Fruit fly (Drosophila melanogaster): ENCODE results near the gene CG42857.

The CG42857 gene

DNA sequence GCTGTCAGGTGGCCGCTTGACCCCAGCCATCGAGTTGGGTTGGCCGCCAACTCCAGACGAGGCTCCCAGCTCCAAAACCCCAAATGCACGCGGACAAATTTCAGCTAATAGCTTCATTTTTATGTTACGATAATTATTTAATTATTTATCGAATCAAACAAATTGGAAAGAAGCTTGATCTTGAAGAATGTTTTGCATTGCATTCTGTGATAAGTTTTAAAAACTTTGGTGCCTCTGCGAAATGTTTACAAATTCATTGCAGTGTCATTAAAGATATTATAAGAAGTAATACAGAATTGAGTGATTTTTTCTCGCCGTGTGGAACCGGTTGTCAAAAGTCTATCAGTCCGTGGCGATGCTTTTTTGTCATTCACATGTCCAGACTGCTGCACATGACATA is 49.4 kb upstream of the CG42857 start (continued):
- TF ChIP-seq CG4617 (GFP tag; optimal IDR thresholded peaks at IDR 0.05; ENCODE audit: borderline replicate concordance) (no peak), Ssrp (tag; optimal IDR thresholded peaks at IDR 0.05) (no peak), Bteb2 (GFP tag; optimal IDR thresholded peaks at IDR 0.05) (no peak), Xrp1 (GFP tag; IDR thresholded peaks at IDR 0.05) (peak; percentile 14), Dip3 (GFP tag; optimal IDR thresholded peaks at IDR 0.05) (no peak), CG33213 (GFP tag; optimal IDR thresholded peaks at IDR 0.05) (no peak), wdn (GFP tag; IDR thresholded peaks at IDR 0.05) (no peak), CG7556 (GFP tag; optimal IDR thresholded peaks at IDR 0.05) (peak; percentile 7), CG10209 (GFP tag; optimal IDR thresholded peaks at IDR 0.05) (no peak), CG30403 (GFP tag; optimal IDR thresholded peaks at IDR 0.05) (peak; percentile 38), CG11723 (GFP tag; optimal IDR thresholded peaks at IDR 0.05) (no peak), ken (GFP tag; IDR thresholded peaks at IDR 0.05) (no peak), CG11560 (tag; IDR thresholded peaks at IDR 0.05) (no peak), pfk (GFP tag; optimal IDR thresholded peaks at IDR 0.05) (no peak), CG17912 (GFP tag; optimal IDR thresholded peaks at IDR 0.05) (no peak), pan (optimal IDR thresholded peaks at IDR 0.05) (no peak), pan (GFP tag; optimal IDR thresholded peaks at IDR 0.05 in 1 of 2, IDR thresholded peaks at IDR 0.05 in 1 of 2) (no peak), CG3838 (GFP tag; optimal IDR thresholded peaks at IDR 0.05) (no peak), ap (GFP tag; IDR thresholded peaks at IDR 0.05) (no peak), CG10274 (GFP tag; optimal IDR thresholded peaks at IDR 0.05) (no peak), dpn (GFP tag; optimal IDR thresholded peaks at IDR 0.05) (no peak), prd (optimal IDR thresholded peaks at IDR 0.05) (no peak), prd (GFP tag; IDR thresholded peaks at IDR 0.05) (peak; percentile 11; the same call in 1 of the 3 replicates), Med (GFP tag) (no peak), stc (GFP tag; IDR thresholded peaks at IDR 0.05) (no peak), sob (GFP tag; IDR thresholded peaks at IDR 0.05) (no peak), vnd (GFP tag; IDR thresholded peaks at IDR 0.05; ENCODE audit: partially characterized antibody) (no peak), CG8359 (GFP tag; optimal IDR thresholded peaks at IDR 0.05; ENCODE audit: borderline replicate concordance) (no peak), GATAe (GFP tag; conservative IDR thresholded peaks at IDR 0.05) (no peak), HmgZ (tag; optimal IDR thresholded peaks at IDR 0.05) (no peak), CG14710 (tag; optimal IDR thresholded peaks at IDR 0.05) (no peak), CG10462 (GFP tag; optimal IDR thresholded peaks at IDR 0.05) (no peak), Six4 (GFP tag; optimal IDR thresholded peaks at IDR 0.05) (no peak), CG32767 (GFP tag; IDR thresholded peaks at IDR 0.05) (no peak), schlank (tag; optimal IDR thresholded peaks at IDR 0.05) (no peak), Hr51 (GFP tag; optimal IDR thresholded peaks at IDR 0.05) (peak in 1 of 2 experiments; percentile 34), repo (GFP tag; optimal IDR thresholded peaks at IDR 0.05) (no peak), nom (GFP tag; optimal IDR thresholded peaks at IDR 0.05) (no peak), tna (GFP tag; IDR thresholded peaks at IDR 0.05; ENCODE audit: partially characterized antibody) (no peak), luna (GFP tag; optimal IDR thresholded peaks at IDR 0.05) (no peak), CG1832 (GFP tag; optimal IDR thresholded peaks at IDR 0.05) (no peak), sr (GFP tag; IDR thresholded peaks at IDR 0.05) (no peak), Ptx1 (GFP tag; IDR thresholded peaks at IDR 0.05) (peak; percentile 32; the same call in 1 of the 2 replicates), E2f1 (GFP tag; IDR thresholded peaks at IDR 0.05) (no peak), esg (GFP tag; conservative IDR thresholded peaks at IDR 0.05) (no peak), tap (tag; optimal IDR thresholded peaks at IDR 0.05) (no peak), pum (GFP tag; optimal IDR thresholded peaks at IDR 0.05) (no peak), CG1647 (GFP tag; optimal IDR thresholded peaks at IDR 0.05) (no peak), ewg (GFP tag; optimal IDR thresholded peaks at IDR 0.05) (no peak), CG33557 (GFP tag; optimal IDR thresholded peaks at IDR 0.05) (no peak), CG4328 (GFP tag; optimal IDR thresholded peaks at IDR 0.05) (no peak), CG32772 (GFP tag; IDR thresholded peaks at IDR 0.05) (no peak)

All from whole organism, embryonic.